Fruit fly (Drosophila melanogaster): ENCODE data around the gene SPH93.

dm6 chr2L:17500946-17501451 lies 45.3 kb upstream of the SPH93 start, which contains the start of the genes mEFTs and Dhc36C:
- TF ChIP-seq h (optimal IDR thresholded peaks at IDR 0.05) (no peak), psq (optimal IDR thresholded peaks at IDR 0.05) (no peak), ttk (optimal IDR thresholded peaks at IDR 0.05) (no peak), Myc (optimal IDR thresholded peaks at IDR 0.05) (no peak), Sin3A (optimal IDR thresholded peaks at IDR 0.05) (no peak)

Measured in Kc167 (cell line).